Worm (Caenorhabditis elegans) whole organism, mixed stage, embryonic: Measurements from ENCODE around the gene B0244.9.
A peak's percentile ranks its signal among the peaks of the same experiment; 100 is the strongest.

Experiments
- bed-3 ChIP-seq: fragments of 200-800 bp; sonication (Bioruptor generic); optimal IDR thresholded peaks from 3 replicates; lab custom pipeline; 2018; ENCODE audit warnings: mild to moderate bottlenecking, missing genetic modification characterization, moderate library complexity, missing compliant biosample characterization
- blmp-1 ChIP-seq: fragments of 150-350 bp; optimal IDR thresholded peaks from 2 replicates; lab custom pipeline; 2014; ENCODE audit warnings: missing biosample characterization, missing genetic modification characterization
- elt-1 ChIP-seq: sonication (generic microtip); optimal IDR thresholded peaks from 2 replicates; lab custom pipeline; 2017; ENCODE audit warnings: missing genetic modification characterization, mild to moderate bottlenecking, missing compliant biosample characterization, antibody characterized with exemption, moderate library complexity, borderline replicate concordance; ENCODE audit not compliant: insufficient read depth
- lin-32 ChIP-seq: fragments of 200-800 bp; sonication (Bioruptor generic); optimal IDR thresholded peaks from 2 replicates; lab custom pipeline; 2018; ENCODE audit warnings: mild to moderate bottlenecking, missing genetic modification characterization, missing compliant biosample characterization
- lsy-2 ChIP-seq: fragments of 150-350 bp; optimal IDR thresholded peaks from 2 replicates; lab custom pipeline; 2014; ENCODE audit warnings: missing biosample characterization, missing genetic modification characterization
- nhr-12 ChIP-seq: fragments of 150-350 bp; optimal IDR thresholded peaks from 2 replicates; lab custom pipeline; 2014; ENCODE audit warnings: missing biosample characterization, missing genetic modification characterization
- nhr-28 ChIP-seq: fragments of 150-350 bp; optimal IDR thresholded peaks from 2 replicates; lab custom pipeline; 2014; ENCODE audit warnings: missing biosample characterization, missing genetic modification characterization
- sem-2 ChIP-seq: fragments of 200-800 bp; sonication (Bioruptor generic); optimal IDR thresholded peaks from 2 replicates; lab custom pipeline; 2018; ENCODE audit warnings: mild to moderate bottlenecking, missing genetic modification characterization, missing compliant biosample characterization
- sptf-1 ChIP-seq: sonication (generic microtip); optimal IDR thresholded peaks from 2 replicates; lab custom pipeline; 2017; ENCODE audit warnings: mild to moderate bottlenecking, missing genetic modification characterization, moderate library complexity, missing compliant biosample characterization
- unc-62 ChIP-seq: fragments of 150-350 bp; optimal IDR thresholded peaks from 2 replicates; lab custom pipeline; 2014; ENCODE audit warnings: missing biosample characterization, missing genetic modification reagents, missing genetic modification characterization
- ztf-11 ChIP-seq: fragments of 150-350 bp; optimal IDR thresholded peaks from 2 replicates; lab custom pipeline; 2014; ENCODE audit warnings: missing biosample characterization, missing genetic modification characterization

DNA sequence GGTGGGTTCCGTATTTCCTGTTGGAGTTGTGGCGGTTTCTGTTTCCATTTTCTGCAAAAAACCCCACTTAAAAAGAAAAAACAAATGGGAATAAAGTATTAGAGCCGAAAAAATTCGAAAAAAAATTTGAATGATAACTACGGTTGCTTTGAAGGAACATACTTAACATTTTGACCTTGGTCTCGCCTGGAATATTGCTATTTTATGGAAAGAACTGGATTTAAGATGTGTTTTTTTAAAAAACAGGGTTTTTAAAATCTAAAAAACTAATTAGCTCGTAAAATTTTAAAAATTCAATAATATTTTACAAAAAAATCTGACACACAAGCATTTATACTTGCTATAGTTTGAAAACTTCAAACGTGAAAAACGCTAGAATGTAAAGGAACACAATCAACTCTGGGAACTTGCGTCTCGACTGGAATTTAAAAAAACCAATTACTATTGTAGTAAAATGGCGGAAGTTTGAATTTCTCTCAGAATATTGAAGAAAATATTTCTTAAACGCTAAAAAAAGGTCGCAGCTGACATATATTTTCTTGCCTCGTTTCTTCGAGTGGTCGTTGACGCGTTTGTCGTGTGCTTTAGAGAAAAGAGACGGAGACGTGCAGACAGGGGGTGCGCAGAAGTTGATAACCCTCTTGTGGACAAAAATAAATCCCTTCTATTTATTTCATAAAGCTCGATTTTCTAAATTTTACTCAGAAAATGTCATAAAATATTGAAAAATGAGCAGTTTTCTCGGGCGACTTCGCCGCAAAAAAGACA, 32.7 kb downstream of the B0244.9 start, which contains the start of the genes lgg-3 and rgs-5:
- peak; percentile 31 for TF ChIP-seq lsy-2 (tag; lab: Kevin White, UChicago)
- TF ChIP-seq unc-62 (GFP tag; lab: Kevin White, UChicago): no peak
- no peak for TF ChIP-seq bed-3 (GFP tag; lab: Kevin White, UChicago)
- no peak for TF ChIP-seq sptf-1 (tag; lab: Kevin White, UChicago)
- no peak for TF ChIP-seq ztf-11
- no peak for TF ChIP-seq sem-2 (GFP tag; lab: Kevin White, UChicago)
- TF ChIP-seq elt-1: no peak
- TF ChIP-seq nhr-28 (tag; lab: Kevin White, UChicago): no peak
- TF ChIP-seq blmp-1 (tag; lab: Kevin White, UChicago): no peak
- no peak for TF ChIP-seq lin-32 (GFP tag; lab: Kevin White, UChicago)
- no peak for TF ChIP-seq nhr-12
